Worm (Caenorhabditis elegans) whole organism, L4 larva: Measurements from ENCODE around the gene spp-2.

Experiments
- F37D6.2 ChIP-seq: sonication (generic microtip); optimal IDR thresholded peaks from 2 replicates; lab custom pipeline; 2016; ENCODE audit warnings: mild to moderate bottlenecking, missing genetic modification characterization, missing compliant biosample characterization
- php-3 ChIP-seq: fragments of 200-800 bp; sonication (Bioruptor generic); IDR thresholded peaks from 2 replicates; pipeline ENCODE4 v1.3.6; 2022; ENCODE audit warnings: missing genetic modification reagents, missing genetic modification characterization, missing compliant biosample characterization
- snpc-4 ChIP-seq: fragments of 150-350 bp; optimal IDR thresholded peaks from 2 replicates; lab custom pipeline; 2014; ENCODE audit warnings: missing biosample characterization, missing genetic modification characterization
- unc-130 ChIP-seq: sonication (generic microtip); optimal IDR thresholded peaks from 2 replicates; lab custom pipeline; 2016; ENCODE audit warnings: missing genetic modification reagents, missing genetic modification characterization, missing compliant biosample characterization

DNA sequence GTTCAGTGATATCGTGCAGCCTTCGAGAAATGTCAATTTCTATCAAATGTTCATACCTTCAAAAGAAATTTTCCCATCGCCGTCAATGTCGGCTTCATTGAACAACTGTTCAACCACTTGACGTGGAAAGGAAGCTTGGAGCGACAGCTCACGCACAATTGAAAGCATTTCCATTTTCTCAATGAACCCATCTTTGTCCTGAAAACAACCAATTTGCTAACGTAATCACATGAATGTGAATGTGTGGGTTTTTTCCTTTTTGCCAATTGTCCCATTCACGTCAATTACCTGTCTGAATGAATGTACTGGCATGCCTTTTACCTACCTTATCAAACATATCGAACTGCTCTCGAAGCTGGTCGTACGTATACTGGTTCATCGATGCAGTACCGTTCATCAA is 20.3 kb downstream of the spp-2 start:
- TF ChIP-seq php-3 (GFP tag; lab: Robert Waterston, UW) (no peak), snpc-4 (tag; lab: Kevin White, UChicago) (no peak), unc-130 (no peak), F37D6.2 (tag; lab: Kevin White, UChicago) (no peak)
